Fruit fly (Drosophila melanogaster) whole organism, embryonic: ENCODE measurements around the gene TTLL4A.
A peak's percentile ranks its signal among the peaks of the same experiment; 100 is the strongest.

Experiments used
- Awh ChIP-seq: fragments of 200-800 bp; sonication (Bioruptor generic); IDR thresholded peaks from 2 replicates; pipeline ENCODE4, ENCODE4 v1.3.6; 2022; ENCODE audit warnings: missing biosample characterization, missing genetic modification characterization
- Bgb ChIP-seq: fragments of 200-800 bp; sonication (Bioruptor generic); IDR thresholded peaks from 2 replicates; pipeline ENCODE4 v1.3.6; 2022; ENCODE audit warnings: missing biosample characterization, missing genetic modification characterization; ENCODE audit not compliant: partially characterized antibody
- Blimp-1 ChIP-seq: fragments of 200-800 bp; sonication (Bioruptor generic); optimal IDR thresholded peaks from 3 replicates; lab custom pipeline; 2018; ENCODE audit warnings: missing biosample characterization, missing genetic modification characterization, mild to moderate bottlenecking, moderate library complexity, missing genetic modification reagents
- CG10321 ChIP-seq: fragments of 200-800 bp; sonication (Bioruptor generic); IDR thresholded peaks from 2 replicates; pipeline ENCODE4 v1.3.6; 2022; ENCODE audit warnings: missing biosample characterization, missing genetic modification characterization
- CG14050 ChIP-seq: fragments of 200-800 bp; sonication (Bioruptor generic); IDR thresholded peaks from 3 replicates; pipeline ENCODE4 v1.3.6; 2022; ENCODE audit warnings: missing biosample characterization, missing genetic modification characterization
- CG15514 ChIP-seq: fragments of 200-800 bp; sonication (Bioruptor generic); optimal IDR thresholded peaks from 3 replicates; lab custom pipeline; 2017; ENCODE audit warnings: missing biosample characterization, missing genetic modification characterization, mild to moderate bottlenecking, moderate library complexity, missing genetic modification reagents
- CG1602 ChIP-seq: fragments of 200-800 bp; sonication (Bioruptor generic); optimal IDR thresholded peaks from 3 replicates; lab custom pipeline; 2016; ENCODE audit warnings: missing biosample characterization, missing genetic modification characterization
- CG16863 ChIP-seq: fragments of 200-800 bp; sonication (Bioruptor generic); optimal IDR thresholded peaks from 3 replicates; lab custom pipeline; 2016; ENCODE audit warnings: missing biosample characterization, missing genetic modification characterization
- CG17361 ChIP-seq: fragments of 200-800 bp; sonication (Bioruptor generic); IDR thresholded peaks from 3 replicates; pipeline ENCODE4 v1.3.6; 2022; ENCODE audit warnings: missing biosample characterization, missing genetic modification characterization
- CG17385 ChIP-seq: fragments of 200-800 bp; sonication (Bioruptor generic); optimal IDR thresholded peaks from 3 replicates; lab custom pipeline; 2018; ENCODE audit warnings: missing biosample characterization, mild to moderate bottlenecking, missing genetic modification characterization
- CG2678 ChIP-seq: fragments of 200-800 bp; sonication (Bioruptor generic); optimal IDR thresholded peaks from 3 replicates; lab custom pipeline; 2019; ENCODE audit warnings: missing biosample characterization, mild to moderate bottlenecking, missing genetic modification characterization, moderate library complexity
- CG32532 ChIP-seq: fragments of 200-800 bp; sonication (Bioruptor generic); IDR thresholded peaks from 2 replicates; pipeline ENCODE4 v1.3.6; 2022; ENCODE audit warnings: missing biosample characterization, missing genetic modification characterization
- CG6175 ChIP-seq: fragments of 200-800 bp; sonication (Bioruptor generic); IDR thresholded peaks from 3 replicates; pipeline ENCODE4 v1.3.6; 2022; ENCODE audit warnings: missing biosample characterization, missing genetic modification characterization
- CG6272 ChIP-seq: fragments of 200-800 bp; sonication (Bioruptor generic); IDR thresholded peaks from 2 replicates; pipeline ENCODE4 v1.3.6; 2022; ENCODE audit warnings: missing biosample characterization, missing genetic modification characterization
- CG6854 ChIP-seq: fragments of 200-800 bp; sonication (Bioruptor generic); optimal IDR thresholded peaks from 3 replicates; lab custom pipeline; 2017; ENCODE audit warnings: missing biosample characterization, mild to moderate bottlenecking, missing genetic modification characterization
- CG7745 ChIP-seq: fragments of 200-800 bp; sonication (Bioruptor generic); optimal IDR thresholded peaks from 2 replicates; lab custom pipeline; 2018; ENCODE audit warnings: missing biosample characterization, mild to moderate bottlenecking, missing genetic modification characterization, moderate library complexity
- CG7786 ChIP-seq: fragments of 200-800 bp; sonication (Bioruptor generic); optimal IDR thresholded peaks from 2 replicates; lab custom pipeline; 2016; ENCODE audit warnings: missing biosample characterization, missing genetic modification characterization
- CG9797 ChIP-seq: fragments of 200-800 bp; sonication (Bioruptor generic); optimal IDR thresholded peaks from 3 replicates; lab custom pipeline; 2018; ENCODE audit warnings: missing biosample characterization, mild to moderate bottlenecking, missing genetic modification characterization
- D ChIP-seq, 2 experiments: fragments of 200-800 bp in 1 of 2; fragments of >200 bp in 1 of 2; sonication (Bioruptor generic) in 1 of 2; optimal IDR thresholded peaks; 2 replicates in 1 of 2; 3 replicates in 1 of 2; lab custom pipeline; 2017; ENCODE audit warnings: mild to moderate bottlenecking in 1 of 2, missing biosample characterization in 1 of 2, missing genetic modification characterization in 1 of 2, missing genetic modification reagents in 1 of 2
- D19A ChIP-seq: fragments of 200-800 bp; optimal IDR thresholded peaks from 3 replicates; lab custom pipeline; 2019; ENCODE audit warnings: missing biosample characterization, mild to moderate bottlenecking, missing genetic modification characterization, moderate library complexity
- Dll ChIP-seq: fragments of 200-800 bp; sonication (Bioruptor generic); IDR thresholded peaks from 4 replicates; pipeline ENCODE4 v1.3.6; 2022; ENCODE audit warnings: missing biosample characterization, missing genetic modification characterization; ENCODE audit not compliant: partially characterized antibody
- E2f1 ChIP-seq: fragments of 200-800 bp; sonication (Bioruptor generic); IDR thresholded peaks from 2 replicates; pipeline ENCODE4 v1.3.6; 2022; ENCODE audit warnings: missing biosample characterization, missing genetic modification characterization
- E2f2 ChIP-seq: fragments of 200-800 bp; sonication (Bioruptor generic); IDR thresholded peaks from 2 replicates; pipeline ENCODE4 v1.3.6; 2022; ENCODE audit warnings: missing biosample characterization, missing genetic modification characterization
- H2.0 ChIP-seq: fragments of 200-800 bp; sonication (Bioruptor generic); IDR thresholded peaks from 2 replicates; pipeline ENCODE4 v1.3.6; 2022; ENCODE audit warnings: missing biosample characterization, missing genetic modification characterization
- HHEX ChIP-seq: fragments of 200-800 bp; sonication (Bioruptor generic); optimal IDR thresholded peaks from 3 replicates; lab custom pipeline; 2017; ENCODE audit warnings: missing biosample characterization, mild to moderate bottlenecking, missing genetic modification characterization, missing genetic modification reagents
- HLH4C ChIP-seq: fragments of 200-800 bp; sonication (Bioruptor generic); IDR thresholded peaks from 3 replicates; pipeline ENCODE4 v1.3.6; 2022; ENCODE audit warnings: missing biosample characterization, missing genetic modification characterization; ENCODE audit not compliant: partially characterized antibody
- HmgD ChIP-seq: fragments of 200-800 bp; sonication (Bioruptor generic); optimal IDR thresholded peaks from 3 replicates; lab custom pipeline; 2016; ENCODE audit warnings: missing biosample characterization, missing genetic modification characterization
- HmgZ ChIP-seq: fragments of 200-800 bp; sonication (Bioruptor generic); optimal IDR thresholded peaks from 2 replicates; lab custom pipeline; 2018; ENCODE audit warnings: missing biosample characterization, mild to moderate bottlenecking, missing genetic modification characterization
- Myb ChIP-seq: fragments of 200-800 bp; sonication (Bioruptor generic); optimal IDR thresholded peaks from 2 replicates; lab custom pipeline; 2016; ENCODE audit warnings: missing biosample characterization, missing genetic modification characterization
- Neu2 ChIP-seq: fragments of 200-800 bp; sonication (Bioruptor generic); optimal IDR thresholded peaks from 3 replicates; lab custom pipeline; 2016; ENCODE audit warnings: missing biosample characterization, missing genetic modification characterization, borderline replicate concordance
- Nf-YA ChIP-seq: fragments of 200-800 bp; sonication (Bioruptor generic); IDR thresholded peaks from 2 replicates; pipeline ENCODE4 v1.3.6; 2022; ENCODE audit warnings: missing biosample characterization, missing genetic modification characterization
- Oaz ChIP-seq: fragments of 200-800 bp; sonication (Bioruptor generic); IDR thresholded peaks from 2 replicates; pipeline ENCODE4 v1.3.6; 2022; ENCODE audit warnings: missing biosample characterization, missing genetic modification characterization
- Six4 ChIP-seq: fragments of 200-800 bp; sonication (Bioruptor generic); optimal IDR thresholded peaks from 2 replicates; lab custom pipeline; 2016; ENCODE audit warnings: missing biosample characterization, missing genetic modification characterization
- disco-r ChIP-seq: fragments of 200-800 bp; sonication (Bioruptor generic); optimal IDR thresholded peaks from 2 replicates; lab custom pipeline; 2016; ENCODE audit warnings: missing biosample characterization, missing genetic modification characterization
- ewg ChIP-seq: fragments of 200-800 bp; sonication (Bioruptor generic); optimal IDR thresholded peaks from 3 replicates; lab custom pipeline; 2017; ENCODE audit warnings: mild to moderate bottlenecking, missing biosample characterization, missing genetic modification reagents, missing genetic modification characterization
- gcm2 ChIP-seq: fragments of 200-800 bp; sonication (Bioruptor generic); optimal IDR thresholded peaks from 2 replicates; lab custom pipeline; 2016; ENCODE audit warnings: missing biosample characterization, missing genetic modification characterization
- gsb-n ChIP-seq: fragments of 200-800 bp; sonication (Bioruptor generic); optimal IDR thresholded peaks from 3 replicates; lab custom pipeline; 2018; ENCODE audit warnings: missing biosample characterization, mild to moderate bottlenecking, missing genetic modification characterization
- jumu ChIP-seq: fragments of 200-800 bp; sonication (Bioruptor generic); optimal IDR thresholded peaks from 3 replicates; lab custom pipeline; 2016; ENCODE audit warnings: missing biosample characterization, missing genetic modification characterization
- kay ChIP-seq: fragments of 200-800 bp; sonication (Bioruptor generic); optimal IDR thresholded peaks from 2 replicates; lab custom pipeline; 2016; ENCODE audit warnings: missing biosample characterization, missing genetic modification characterization
- lab ChIP-seq: fragments of 200-800 bp; sonication (Bioruptor generic); optimal IDR thresholded peaks from 3 replicates; lab custom pipeline; 2017; ENCODE audit warnings: missing biosample characterization, missing genetic modification characterization, mild to moderate bottlenecking, moderate library complexity, missing genetic modification reagents
- salm ChIP-seq: fragments of 200-800 bp; sonication (Bioruptor generic); optimal IDR thresholded peaks from 2 replicates; lab custom pipeline; 2018; ENCODE audit warnings: missing biosample characterization, mild to moderate bottlenecking, missing genetic modification characterization
- sc ChIP-seq, 3 experiments: fragments of >200 bp in 2 of 3; fragments of 200-800 bp in 1 of 3; sonication (Bioruptor generic) in 1 of 3; optimal IDR thresholded peaks; 2 replicates in 2 of 3; 3 replicates in 1 of 3; lab custom pipeline; 2017; ENCODE audit warnings: mild to moderate bottlenecking in 1 of 3, missing biosample characterization in 1 of 3, missing genetic modification characterization in 1 of 3, missing genetic modification reagents in 1 of 3
- seq ChIP-seq: fragments of 200-800 bp; sonication (Bioruptor generic); IDR thresholded peaks from 2 replicates; pipeline ENCODE4 v1.3.6; 2022; ENCODE audit warnings: missing biosample characterization, missing genetic modification characterization
- slp2 ChIP-seq: fragments of 200-800 bp; sonication (Bioruptor generic); optimal IDR thresholded peaks from 2 replicates; lab custom pipeline; 2016; ENCODE audit warnings: missing biosample characterization, missing genetic modification characterization
- sug ChIP-seq: fragments of 200-800 bp; optimal IDR thresholded peaks from 2 replicates; lab custom pipeline; 2019; ENCODE audit warnings: missing biosample characterization, mild to moderate bottlenecking, missing genetic modification characterization, moderate library complexity
- twi ChIP-seq: fragments of 200-800 bp; optimal IDR thresholded peaks from 2 replicates; lab custom pipeline; 2019; ENCODE audit warnings: missing biosample characterization, mild to moderate bottlenecking, missing genetic modification characterization, moderate library complexity
- unc-4 ChIP-seq: fragments of 200-800 bp; sonication (Bioruptor generic); IDR thresholded peaks from 2 replicates; pipeline ENCODE4 v1.3.6; 2022; ENCODE audit warnings: missing biosample characterization, missing genetic modification characterization; ENCODE audit not compliant: partially characterized antibody

The TTLL4A gene

dm6 chr2L:11037583-11038517 is 48.6 kb downstream of the TTLL4A start (continued):
- TF ChIP-seq ewg (GFP tag; lab: Kevin White, UChicago), result peak; percentile 41
- TF ChIP-seq kay, result no peak
- no peak for TF ChIP-seq HmgZ (tag; lab: Kevin White, UChicago)
- TF ChIP-seq CG1602 (GFP tag; lab: Kevin White, UChicago), result peak; percentile 70
- peak; percentile 47 for TF ChIP-seq CG17385
- TF ChIP-seq CG32532, result 0 out of 2 replicates have a peak, but pooled peaks have one; percentile 43
- no peak for TF ChIP-seq CG14050 (GFP tag; lab: Robert Waterston, UW)
- no peak for TF ChIP-seq sc (optimal IDR thresholded peaks at IDR 0.05; lab: Kevin White, UChicago)
- peak; percentile 51 for TF ChIP-seq sc (GFP tag; optimal IDR thresholded peaks at IDR 0.05; lab: Kevin White, UChicago)
- TF ChIP-seq CG6854 (GFP tag; lab: Kevin White, UChicago), result no peak
- peak; percentile 22 for TF ChIP-seq gcm2 (GFP tag; lab: Kevin White, UChicago)
- TF ChIP-seq slp2 (GFP tag; lab: Kevin White, UChicago), result no peak
- peak; percentile 33 for TF ChIP-seq CG7786 (GFP tag; lab: Kevin White, UChicago)
- TF ChIP-seq CG15514 (GFP tag; lab: Kevin White, UChicago), result no peak
- TF ChIP-seq Myb, result peak; percentile 3
- TF ChIP-seq gsb-n, result peak; percentile 67
- TF ChIP-seq Six4 (GFP tag; lab: Kevin White, UChicago), result no peak
- TF ChIP-seq Awh (GFP tag; lab: Robert Waterston, UW), result no peak; the same call in 1 of the 2 replicates
- peak; percentile 65; the same call in 1 of the 3 replicates for TF ChIP-seq CG17361 (GFP tag; lab: Robert Waterston, UW)
- 0 out of 2 replicates have a peak, but pooled peaks have one; percentile 20 for TF ChIP-seq CG6272 (GFP tag; lab: Robert Waterston, UW)
- TF ChIP-seq salm (tag; lab: Kevin White, UChicago), result peak; percentile 30
- no peak for TF ChIP-seq HHEX (GFP tag; lab: Kevin White, UChicago)
- TF ChIP-seq CG16863 (GFP tag; lab: Kevin White, UChicago), result peak; percentile 36
- no peak for TF ChIP-seq Dll
- TF ChIP-seq Neu2, result no peak
- no peak for TF ChIP-seq D (optimal IDR thresholded peaks at IDR 0.05; lab: Kevin White, UChicago)
- peak; percentile 45 for TF ChIP-seq D (GFP tag; optimal IDR thresholded peaks at IDR 0.05; lab: Kevin White, UChicago)
- TF ChIP-seq Blimp-1 (GFP tag; lab: Kevin White, UChicago), result peak; percentile 41
- TF ChIP-seq Oaz (GFP tag; lab: Robert Waterston, UW), result peak; percentile 13; the same call in 1 of the 2 replicates
- peak; percentile 49 for TF ChIP-seq twi (tag; lab: Kevin White, UChicago)
- TF ChIP-seq seq (GFP tag; lab: Robert Waterston, UW), result peak; percentile 52; the same call in 1 of the 2 replicates
- no peak for TF ChIP-seq jumu
- peak; percentile 44 for TF ChIP-seq disco-r (GFP tag; lab: Kevin White, UChicago)
- no peak for TF ChIP-seq E2f1 (GFP tag; lab: Robert Waterston, UW)
- peak; percentile 39 for TF ChIP-seq H2.0 (GFP tag; lab: Robert Waterston, UW)
- TF ChIP-seq HLH4C (GFP tag; lab: Robert Waterston, UW), result no peak
- no peak for TF ChIP-seq CG6175
- 0 out of 2 replicates have a peak, but pooled peaks have one; percentile 22 for TF ChIP-seq CG10321 (GFP tag; lab: Robert Waterston, UW)
- TF ChIP-seq E2f2 (GFP tag; lab: Robert Waterston, UW), result peak; percentile 46; the same call in 1 of the 2 replicates
- TF ChIP-seq lab (GFP tag; lab: Kevin White, UChicago), result peak; percentile 35
- TF ChIP-seq HmgD (GFP tag; lab: Kevin White, UChicago), result no peak
- no peak for TF ChIP-seq unc-4
- TF ChIP-seq sug, result no peak
- TF ChIP-seq CG9797, result no peak
- TF ChIP-seq CG2678 (tag; lab: Kevin White, UChicago), result peak; percentile 60
- peak; percentile 30; the same call in 1 of the 2 replicates for TF ChIP-seq Bgb
- no peak for TF ChIP-seq Nf-YA
- TF ChIP-seq CG7745 (tag; lab: Kevin White, UChicago), result no peak
- TF ChIP-seq D19A (tag; lab: Kevin White, UChicago), result peak; percentile 64
